Worm (Caenorhabditis elegans) whole organism, early embryonic: Measurements from ENCODE around the gene C14C10.10.

Experiments
- aly-1 ChIP-seq: sonication (generic microtip); optimal IDR thresholded peaks from 2 replicates; lab custom pipeline; 2016; ENCODE audit warnings: missing genetic modification characterization, missing compliant biosample characterization
- ama-1 ChIP-seq: fragments of 150-350 bp; optimal IDR thresholded peaks from 2 replicates; lab custom pipeline; 2014
- flt-1 ChIP-seq: fragments of 200-800 bp; sonication (Bioruptor generic); IDR thresholded peaks from 2 replicates; pipeline ENCODE4 v1.3.6; 2022; ENCODE audit warnings: missing genetic modification characterization, missing compliant biosample characterization
- tra-4 ChIP-seq: sonication (generic microtip); optimal IDR thresholded peaks from 2 replicates; lab custom pipeline; 2017; ENCODE audit warnings: missing genetic modification characterization, missing compliant biosample characterization

ce11 chrV:12555872-12556271 is 43.1 kb downstream of the C14C10.10 start:
- TF ChIP-seq ama-1 (lab: Kevin White, UChicago) = no peak
- no peak for TF ChIP-seq flt-1 (GFP tag; lab: Robert Waterston, UW)
- TF ChIP-seq tra-4 (tag; lab: Kevin White, UChicago) = no peak
- TF ChIP-seq aly-1 (tag; lab: Kevin White, UChicago) = no peak
